Fruit fly (Drosophila melanogaster) whole organism, wandering third instar larva: ENCODE data around the gene CG32986.
A peak's percentile ranks its signal among the peaks of the same experiment; 100 is the strongest.

Experiments used
- Abd-B ChIP-seq: fragments of >200 bp; optimal IDR thresholded peaks from 2 replicates; lab custom pipeline; 2017; ENCODE audit warnings: missing biosample characterization, missing genetic modification characterization
- CG32264 ChIP-seq: fragments of 200-800 bp; sonication (Bioruptor generic); optimal IDR thresholded peaks from 2 replicates; lab custom pipeline; 2016; ENCODE audit warnings: missing biosample characterization, missing genetic modification characterization
- CG9705 ChIP-seq: fragments of 200-800 bp; sonication (Bioruptor generic); optimal IDR thresholded peaks from 2 replicates; lab custom pipeline; 2018; ENCODE audit warnings: missing biosample characterization, mild to moderate bottlenecking, missing genetic modification characterization
- Dfd ChIP-seq: fragments of >200 bp; optimal IDR thresholded peaks from 2 replicates; lab custom pipeline; 2017; ENCODE audit warnings: missing biosample characterization, missing genetic modification characterization
- Dif ChIP-seq: fragments of 200-275, 200-300 bp; sonication (Bioruptor generic); optimal IDR thresholded peaks from 2 replicates; lab custom pipeline; 2018; ENCODE audit warnings: missing biosample characterization, missing genetic modification characterization; ENCODE audit not compliant: partially characterized antibody
- GATAd ChIP-seq: sonication (Bioruptor generic); optimal IDR thresholded peaks from 2 replicates; lab custom pipeline; 2016; ENCODE audit warnings: missing biosample characterization, missing genetic modification characterization
- Hnf4 ChIP-seq: fragments of 200-800 bp; sonication (Bioruptor generic); optimal IDR thresholded peaks from 2 replicates; lab custom pipeline; 2016; ENCODE audit warnings: missing biosample characterization, mild to moderate bottlenecking, missing genetic modification characterization
- Hr78 ChIP-seq: fragments of >200 bp; optimal IDR thresholded peaks from 2 replicates; lab custom pipeline; 2017; ENCODE audit warnings: missing biosample characterization, missing genetic modification characterization
- Jra ChIP-seq: sonication (Bioruptor generic); optimal IDR thresholded peaks from 2 replicates; lab custom pipeline; 2016; ENCODE audit warnings: missing biosample characterization, missing genetic modification characterization
- Mio ChIP-seq: sonication (Bioruptor generic); optimal IDR thresholded peaks from 2 replicates; lab custom pipeline; 2016; ENCODE audit warnings: missing biosample characterization, missing genetic modification characterization
- Myc ChIP-seq: fragments of >200 bp; optimal IDR thresholded peaks from 2 replicates; lab custom pipeline; 2017
- N ChIP-seq: fragments of >200 bp; optimal IDR thresholded peaks from 2 replicates; lab custom pipeline; 2018; ENCODE audit warnings: missing biosample characterization, missing external identifiers, missing genetic modification characterization
- OdsH ChIP-seq: fragments of 200-800 bp; sonication (Bioruptor generic); optimal IDR thresholded peaks from 2 replicates; lab custom pipeline; 2016; ENCODE audit warnings: missing biosample characterization, mild to moderate bottlenecking, missing genetic modification characterization
- Rel ChIP-seq, 2 experiments: fragments of 200-800 bp; sonication (Bioruptor generic) in 1 of 2; optimal IDR thresholded peaks; 2 replicates in 1 of 2; 3 replicates in 1 of 2; lab custom pipeline; 2016 to 2019; ENCODE audit warnings: mild to moderate bottlenecking in 2 of 2, missing biosample characterization in 2 of 2, missing genetic modification characterization in 2 of 2, moderate library complexity in 1 of 2
- Sp1 ChIP-seq: fragments of 200-800 bp; sonication (Bioruptor generic); optimal IDR thresholded peaks from 3 replicates; lab custom pipeline; 2019; ENCODE audit warnings: missing biosample characterization, mild to moderate bottlenecking, missing genetic modification characterization, moderate library complexity
- Vsx2 ChIP-seq: fragments of 200-300, 225-300 bp; sonication (Bioruptor generic); optimal IDR thresholded peaks from 2 replicates; lab custom pipeline; 2018; ENCODE audit warnings: missing biosample characterization, missing genetic modification characterization; ENCODE audit not compliant: partially characterized antibody
- brk ChIP-seq: fragments of 200-800 bp; sonication (Bioruptor generic); optimal IDR thresholded peaks from 2 replicates; lab custom pipeline; 2016; ENCODE audit warnings: missing biosample characterization, mild to moderate bottlenecking, missing genetic modification characterization
- dl ChIP-seq, 2 experiments: fragments of 175-275, 200-275 bp in 1 of 2; fragments of 200-275 bp in 1 of 2; sonication (Bioruptor generic); optimal IDR thresholded peaks; lab custom pipeline; 2018; ENCODE audit warnings: mild to moderate bottlenecking in 2 of 2, missing biosample characterization in 2 of 2, missing genetic modification characterization in 2 of 2, moderate library complexity in 2 of 2; ENCODE audit not compliant: partially characterized antibody in 2 of 2, insufficient read depth in 1 of 2
- dmrt93B ChIP-seq: fragments of 200-800 bp; sonication (Bioruptor generic); optimal IDR thresholded peaks from 2 replicates; lab custom pipeline; 2018; ENCODE audit warnings: missing biosample characterization, mild to moderate bottlenecking, missing genetic modification characterization
- dsf ChIP-seq: sonication (Bioruptor generic); optimal IDR thresholded peaks from 2 replicates; lab custom pipeline; 2016; ENCODE audit warnings: missing biosample characterization, missing genetic modification characterization, borderline replicate concordance
- foxo ChIP-seq, 2 experiments: fragments of 200-800 bp; sonication (Bioruptor generic); optimal IDR thresholded peaks; 2 replicates in 1 of 2; 3 replicates in 1 of 2; lab custom pipeline; 2016 to 2017; ENCODE audit warnings: missing biosample characterization in 2 of 2, missing genetic modification characterization in 2 of 2
- h ChIP-seq: fragments of 200-800 bp; sonication (Bioruptor generic); optimal IDR thresholded peaks from 3 replicates; lab custom pipeline; 2016; ENCODE audit warnings: missing biosample characterization, mild to moderate bottlenecking, missing genetic modification characterization
- lola ChIP-seq: fragments of >200 bp; optimal IDR thresholded peaks from 2 replicates; lab custom pipeline; 2017; ENCODE audit warnings: missing biosample characterization, missing genetic modification characterization
- pan ChIP-seq: fragments of >200 bp; optimal IDR thresholded peaks from 2 replicates; lab custom pipeline; 2017
- psq ChIP-seq: fragments of 200-800 bp; sonication (Bioruptor generic); optimal IDR thresholded peaks from 3 replicates; lab custom pipeline; 2017; ENCODE audit warnings: missing biosample characterization, mild to moderate bottlenecking, missing genetic modification characterization, moderate library complexity
- rgr ChIP-seq: fragments of 200-800 bp; sonication (Bioruptor generic); optimal IDR thresholded peaks from 3 replicates; lab custom pipeline; 2016; ENCODE audit warnings: missing biosample characterization, mild to moderate bottlenecking, missing genetic modification characterization
- sage ChIP-seq: fragments of 200-800 bp; sonication (Bioruptor generic); optimal IDR thresholded peaks from 2 replicates; lab custom pipeline; 2016; ENCODE audit warnings: missing biosample characterization, mild to moderate bottlenecking, missing genetic modification characterization
- usp ChIP-seq: fragments of >200 bp; optimal IDR thresholded peaks from 2 replicates; lab custom pipeline; 2017; ENCODE audit warnings: missing biosample characterization, missing genetic modification characterization

The CG32986 gene

DNA sequence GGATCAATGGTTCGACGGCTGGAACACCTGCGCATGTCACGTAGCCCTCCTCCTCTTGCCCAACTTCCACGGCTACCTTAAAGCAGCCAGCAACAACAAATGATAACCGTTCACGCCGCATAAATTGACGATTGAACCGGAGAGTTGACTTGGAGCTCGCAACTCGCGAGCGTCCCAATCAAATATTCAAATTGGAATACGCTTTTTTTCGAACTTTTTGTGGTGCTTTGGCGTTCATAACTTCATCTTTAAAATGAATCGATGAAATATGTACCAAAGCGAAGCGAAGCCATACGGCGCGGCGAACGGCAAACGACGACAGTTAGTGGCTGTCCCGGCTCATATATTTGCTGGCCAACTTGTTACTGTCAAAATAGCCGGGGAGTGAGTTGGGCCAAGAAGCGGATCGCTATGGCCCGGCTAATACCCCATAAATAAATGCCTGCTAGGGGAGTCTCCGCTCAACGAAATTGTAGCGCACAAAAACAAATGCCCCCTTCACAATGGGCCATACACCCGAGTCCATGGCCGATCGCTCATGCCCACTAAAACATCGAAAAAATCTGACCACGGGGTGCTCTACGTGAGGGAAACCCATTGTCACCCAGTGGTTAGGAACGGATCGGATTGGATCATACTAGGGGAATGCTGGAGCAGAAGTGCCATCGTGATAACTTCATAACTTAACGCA is 16.8 kb downstream of the CG32986 start:
- TF ChIP-seq Sp1 (GFP tag; lab: Kevin White, UChicago) = no peak
- TF ChIP-seq pan (lab: Kevin White, UChicago) = no peak
- TF ChIP-seq Mio = no peak
- TF ChIP-seq Hnf4 (GFP tag; lab: Kevin White, UChicago) = no peak

- TF ChIP-seq Jra (GFP tag; lab: Kevin White, UChicago) = no peak
- no peak for TF ChIP-seq Hr78
- TF ChIP-seq CG9705 (GFP tag; lab: Kevin White, UChicago) = no peak
- TF ChIP-seq sage (GFP tag; lab: Kevin White, UChicago) = no peak
- TF ChIP-seq lola (GFP tag; lab: Kevin White, UChicago) = no peak
- no peak for TF ChIP-seq OdsH (GFP tag; lab: Kevin White, UChicago)
- TF ChIP-seq Dfd (GFP tag; lab: Kevin White, UChicago) = no peak
- no peak for TF ChIP-seq Dif (GFP tag; lab: Kevin White, UChicago)
- TF ChIP-seq GATAd (GFP tag; lab: Kevin White, UChicago) = no peak
- TF ChIP-seq h (GFP tag; lab: Kevin White, UChicago) = no peak
- no peak for TF ChIP-seq Sp1 (GFP tag; lab: Kevin White, UChicago)
- no peak for TF ChIP-seq Mio
- TF ChIP-seq CG32264 = no peak
- no peak for TF ChIP-seq dsf (GFP tag; lab: Kevin White, UChicago)
- no peak for TF ChIP-seq brk
Measured at dm6 chr2L:8881095-8881494, 18.5 kb downstream of the CG32986 start.

DNA sequence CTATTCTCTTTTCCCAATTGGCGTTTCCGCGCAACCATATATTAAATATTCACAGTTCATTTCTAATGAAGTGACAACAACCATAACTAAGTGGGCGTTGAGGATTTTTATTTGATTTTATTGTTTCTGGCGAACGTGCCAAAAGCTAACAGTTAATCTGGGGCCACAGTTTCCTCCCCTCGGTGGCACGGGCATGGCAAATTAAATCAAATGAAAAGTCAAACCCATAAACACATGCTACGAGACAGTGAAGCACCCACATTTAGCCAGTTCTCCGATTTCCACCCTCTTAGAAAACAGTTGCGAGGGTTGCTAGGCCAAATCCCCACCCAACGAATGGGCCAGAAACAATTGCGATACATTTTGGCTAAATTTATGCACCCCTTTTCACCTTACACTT is 21.5 kb downstream of the CG32986 start:
- no peak for TF ChIP-seq Vsx2
- TF ChIP-seq rgr (GFP tag; lab: Kevin White, UChicago) = no peak
- no peak for TF ChIP-seq usp (GFP tag; lab: Kevin White, UChicago)
- TF ChIP-seq foxo (GFP tag; optimal IDR thresholded peaks at IDR 0.05; lab: Kevin White, UChicago) = no peak
- no peak for TF ChIP-seq dsf (GFP tag; lab: Kevin White, UChicago)
- TF ChIP-seq dl (GFP tag; optimal IDR thresholded peaks at IDR 0.05; lab: Kevin White, UChicago; ENCODE audit: insufficient read depth in 1 of 2, partially characterized antibody in 2 of 2) = no peak
- no peak for TF ChIP-seq psq (GFP tag; lab: Kevin White, UChicago)
- no peak for TF ChIP-seq N (GFP tag; lab: Kevin White, UChicago)
- TF ChIP-seq Hnf4 (GFP tag; lab: Kevin White, UChicago) = no peak
- no peak for TF ChIP-seq Abd-B (GFP tag; lab: Kevin White, UChicago)
- TF ChIP-seq CG32264 = no peak
- no peak for TF ChIP-seq dmrt93B

DNA sequence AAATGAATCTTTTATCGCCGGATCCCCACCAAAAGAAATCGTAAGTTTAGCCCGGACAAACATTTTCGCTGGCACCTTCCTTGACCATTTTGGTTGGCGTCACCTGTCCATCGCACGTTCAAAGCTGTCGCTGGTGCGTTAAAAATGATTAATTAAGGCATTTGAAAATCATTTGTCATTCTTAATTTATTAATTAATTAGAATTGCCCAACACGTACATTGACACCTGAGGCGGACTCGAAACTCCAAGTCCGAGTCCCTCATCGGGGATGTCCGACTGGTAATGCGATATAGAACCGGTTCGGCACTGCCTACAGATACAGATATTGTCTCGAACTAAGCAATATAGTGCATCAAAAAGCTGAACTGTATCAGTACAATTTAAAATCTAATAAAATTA is 25.6 kb downstream of the CG32986 start:
- no peak for TF ChIP-seq Myc (lab: Kevin White, UChicago)
- no peak for TF ChIP-seq sage (GFP tag; lab: Kevin White, UChicago)
- no peak for TF ChIP-seq Rel (GFP tag; optimal IDR thresholded peaks at IDR 0.05; lab: Kevin White, UChicago)
- peak; percentile 16 for TF ChIP-seq Rel (tag; optimal IDR thresholded peaks at IDR 0.05; lab: Kevin White, UChicago)

DNA sequence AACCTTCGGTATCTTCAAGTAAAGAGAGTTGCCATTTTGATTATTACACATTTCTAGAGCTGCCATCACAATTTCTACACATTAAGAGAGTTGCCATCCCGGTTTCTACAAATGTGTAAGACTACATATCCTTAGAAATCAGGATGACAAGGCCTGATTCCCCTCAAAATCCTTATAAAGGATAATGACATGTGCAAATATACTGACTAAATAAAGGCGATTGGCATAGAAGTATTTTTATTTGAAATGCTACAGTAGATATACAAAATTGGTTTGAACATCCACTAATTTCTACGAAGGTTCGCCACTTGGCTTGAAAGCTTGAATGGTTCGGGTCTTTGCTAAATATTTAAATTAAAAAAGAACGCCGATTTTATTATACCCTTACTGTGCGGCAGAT is 26.1 kb downstream of the CG32986 start:
- no peak for TF ChIP-seq Sp1 (GFP tag; lab: Kevin White, UChicago)
- TF ChIP-seq Myc (lab: Kevin White, UChicago) = peak; percentile 86

- no peak for TF ChIP-seq N (GFP tag; lab: Kevin White, UChicago)
- no peak for TF ChIP-seq Myc (lab: Kevin White, UChicago)
Measured at dm6 chr2L:8891140-8891539, 28.6 kb downstream of the CG32986 start, which contains the start of gene CG42713. Gene CG42713, plus strand, starts transcription at chr2L:8891440.
